Worm (Caenorhabditis elegans) whole organism, mixed stage, embryonic: ENCODE measurements around the gene srw-129.

Experiments
- bed-3 ChIP-seq: fragments of 200-800 bp; sonication (Bioruptor generic); optimal IDR thresholded peaks from 3 replicates; lab custom pipeline; 2018; ENCODE audit warnings: mild to moderate bottlenecking, missing genetic modification characterization, moderate library complexity, missing compliant biosample characterization
- blmp-1 ChIP-seq: fragments of 150-350 bp; optimal IDR thresholded peaks from 2 replicates; lab custom pipeline; 2014; ENCODE audit warnings: missing biosample characterization, missing genetic modification characterization
- ceh-39 ChIP-seq: fragments of 150-350 bp; optimal IDR thresholded peaks from 2 replicates; lab custom pipeline; 2014; ENCODE audit warnings: missing biosample characterization, missing genetic modification characterization
- ceh-43 ChIP-seq: fragments of 200-800 bp; sonication (Bioruptor generic); optimal IDR thresholded peaks from 2 replicates; lab custom pipeline; 2018; ENCODE audit warnings: mild to moderate bottlenecking, missing genetic modification characterization, moderate library complexity, missing compliant biosample characterization
- ceh-83 ChIP-seq: fragments of 200-800 bp; sonication (Bioruptor generic); optimal IDR thresholded peaks from 2 replicates; lab custom pipeline; 2018; ENCODE audit warnings: mild to moderate bottlenecking, missing genetic modification characterization, missing compliant biosample characterization
- ces-1 ChIP-seq: fragments of 150-350 bp; optimal IDR thresholded peaks from 2 replicates; lab custom pipeline; 2014; ENCODE audit warnings: missing biosample characterization, missing genetic modification reagents, missing genetic modification characterization
- cnd-1 ChIP-seq: fragments of 200-800 bp; sonication (Bioruptor generic); optimal IDR thresholded peaks from 2 replicates; lab custom pipeline; 2018; ENCODE audit warnings: mild to moderate bottlenecking, missing genetic modification characterization, missing compliant biosample characterization
- drap-1 ChIP-seq: fragments of 200-800 bp; sonication (Bioruptor generic); optimal IDR thresholded peaks from 3 replicates; lab custom pipeline; 2018; ENCODE audit warnings: mild to moderate bottlenecking, missing genetic modification characterization, missing compliant biosample characterization
- elt-1 ChIP-seq: sonication (generic microtip); optimal IDR thresholded peaks from 2 replicates; lab custom pipeline; 2017; ENCODE audit warnings: missing genetic modification characterization, mild to moderate bottlenecking, missing compliant biosample characterization, antibody characterized with exemption, moderate library complexity, borderline replicate concordance; ENCODE audit not compliant: insufficient read depth
- elt-3 ChIP-seq: fragments of 150-350 bp; optimal IDR thresholded peaks from 2 replicates; lab custom pipeline; 2014; ENCODE audit warnings: missing biosample characterization, missing genetic modification characterization
- flh-1 ChIP-seq: fragments of 200-800 bp; sonication (Bioruptor generic); optimal IDR thresholded peaks from 2 replicates; lab custom pipeline; 2018; ENCODE audit warnings: mild to moderate bottlenecking, missing genetic modification characterization, moderate library complexity, missing compliant biosample characterization
- ham-2 ChIP-seq: fragments of 200-800 bp; sonication (Bioruptor generic); optimal IDR thresholded peaks from 2 replicates; lab custom pipeline; 2018; ENCODE audit warnings: mild to moderate bottlenecking, missing genetic modification characterization, missing compliant biosample characterization
- hlh-1 ChIP-seq: fragments of 150-350 bp; optimal IDR thresholded peaks from 2 replicates; lab custom pipeline; 2014; ENCODE audit warnings: missing biosample characterization, missing genetic modification reagents, missing genetic modification characterization
- lin-13 ChIP-seq: fragments of 150-350 bp; optimal IDR thresholded peaks from 2 replicates; lab custom pipeline; 2014; ENCODE audit warnings: missing biosample characterization, missing genetic modification characterization
- lin-32 ChIP-seq: fragments of 200-800 bp; sonication (Bioruptor generic); optimal IDR thresholded peaks from 2 replicates; lab custom pipeline; 2018; ENCODE audit warnings: mild to moderate bottlenecking, missing genetic modification characterization, missing compliant biosample characterization
- lsy-2 ChIP-seq: fragments of 150-350 bp; optimal IDR thresholded peaks from 2 replicates; lab custom pipeline; 2014; ENCODE audit warnings: missing biosample characterization, missing genetic modification characterization
- mep-1 ChIP-seq: fragments of 150-350 bp; optimal IDR thresholded peaks from 2 replicates; lab custom pipeline; 2017; ENCODE audit warnings: missing biosample characterization, missing genetic modification reagents, missing genetic modification characterization, inconsistent platforms
- mls-2 ChIP-seq: sonication (generic microtip); optimal IDR thresholded peaks from 2 replicates; lab custom pipeline; 2016; ENCODE audit warnings: mild to moderate bottlenecking, missing genetic modification characterization, moderate library complexity, missing compliant biosample characterization
- nhr-12 ChIP-seq: fragments of 150-350 bp; optimal IDR thresholded peaks from 2 replicates; lab custom pipeline; 2014; ENCODE audit warnings: missing biosample characterization, missing genetic modification characterization
- nhr-2 ChIP-seq: fragments of 150-350 bp; optimal IDR thresholded peaks from 2 replicates; lab custom pipeline; 2014; ENCODE audit warnings: missing biosample characterization, missing genetic modification characterization
- nhr-237 ChIP-seq: fragments of 150-350 bp; optimal IDR thresholded peaks from 2 replicates; lab custom pipeline; 2014; ENCODE audit warnings: missing biosample characterization, missing genetic modification characterization
- nhr-28 ChIP-seq: fragments of 150-350 bp; optimal IDR thresholded peaks from 2 replicates; lab custom pipeline; 2014; ENCODE audit warnings: missing biosample characterization, missing genetic modification characterization
- nhr-76 ChIP-seq: sonication (generic microtip); optimal IDR thresholded peaks from 2 replicates; lab custom pipeline; 2017; ENCODE audit warnings: missing biosample characterization, missing genetic modification characterization
- pha-4 ChIP-seq: fragments of 150-350 bp; optimal IDR thresholded peaks from 2 replicates; lab custom pipeline; 2018; ENCODE audit warnings: missing biosample characterization, missing genetic modification reagents, missing genetic modification characterization
- sem-2 ChIP-seq: fragments of 200-800 bp; sonication (Bioruptor generic); optimal IDR thresholded peaks from 2 replicates; lab custom pipeline; 2018; ENCODE audit warnings: mild to moderate bottlenecking, missing genetic modification characterization, missing compliant biosample characterization
- snpc-4 ChIP-seq: fragments of 150-350 bp; optimal IDR thresholded peaks from 2 replicates; lab custom pipeline; 2014; ENCODE audit warnings: missing biosample characterization, missing genetic modification characterization
- tbx-8 ChIP-seq: fragments of 200-800 bp; sonication (Bioruptor generic); optimal IDR thresholded peaks from 2 replicates; lab custom pipeline; 2018; ENCODE audit warnings: mild to moderate bottlenecking, missing genetic modification characterization, moderate library complexity, missing compliant biosample characterization
- unc-120 ChIP-seq: sonication (generic microtip); optimal IDR thresholded peaks from 2 replicates; lab custom pipeline; 2017; ENCODE audit warnings: missing genetic modification characterization, missing compliant biosample characterization; ENCODE audit not compliant: poor library complexity, severe bottlenecking
- unc-39 ChIP-seq: fragments of 150-350 bp; optimal IDR thresholded peaks from 2 replicates; lab custom pipeline; 2014; ENCODE audit warnings: missing biosample characterization, missing genetic modification characterization
- unc-62 ChIP-seq: fragments of 150-350 bp; optimal IDR thresholded peaks from 2 replicates; lab custom pipeline; 2014; ENCODE audit warnings: missing biosample characterization, missing genetic modification reagents, missing genetic modification characterization
- zip-8 ChIP-seq: fragments of 150-350 bp; optimal IDR thresholded peaks from 2 replicates; lab custom pipeline; 2014; ENCODE audit warnings: missing biosample characterization, missing genetic modification characterization

The srw-129 gene

ce11 chrV:2971307-2971999 is at the start of gene srw-129:
Gene srw-129 (plus strand): TSS chrV:2971949.
- TF ChIP-seq ham-2 (GFP tag; lab: Kevin White, UChicago) (no peak), mls-2 (tag; lab: Kevin White, UChicago) (no peak), ceh-83 (GFP tag; lab: Kevin White, UChicago) (no peak), ceh-39 (tag; lab: Kevin White, UChicago) (no peak), flh-1 (no peak)

ce11 chrV:2922594-2922993 is 49.2 kb upstream of the srw-129 start, which contains the start of gene srh-38:
Gene srh-38 (minus strand): TSS chrV:2922694.
- TF ChIP-seq tbx-8 (GFP tag; lab: Kevin White, UChicago), result no peak
- no peak for TF ChIP-seq nhr-237 (tag; lab: Kevin White, UChicago)
- no peak for TF ChIP-seq bed-3 (GFP tag; lab: Kevin White, UChicago)
- no peak for TF ChIP-seq sem-2
- TF ChIP-seq ces-1 (GFP tag; lab: Kevin White, UChicago), result no peak
- no peak for TF ChIP-seq nhr-12
- TF ChIP-seq drap-1 (GFP tag; lab: Kevin White, UChicago), result no peak
- no peak for TF ChIP-seq unc-62
- TF ChIP-seq elt-3 (tag; lab: Kevin White, UChicago), result no peak
- TF ChIP-seq mep-1 (tag; lab: Kevin White, UChicago), result no peak

ce11 chrV:2927553-2927952 is 44.2 kb upstream of the srw-129 start, which contains the start of gene C31B8.12:
Gene C31B8.12 (minus strand): TSS chrV:2927653.
- TF ChIP-seq hlh-1 (no peak), ham-2 (GFP tag; lab: Kevin White, UChicago) (no peak), nhr-237 (tag; lab: Kevin White, UChicago) (no peak), bed-3 (GFP tag; lab: Kevin White, UChicago) (no peak), tbx-8 (GFP tag; lab: Kevin White, UChicago) (no peak), lsy-2 (no peak), ceh-39 (tag; lab: Kevin White, UChicago) (no peak), blmp-1 (tag; lab: Kevin White, UChicago) (no peak), cnd-1 (no peak), unc-62 (no peak), mep-1 (tag; lab: Kevin White, UChicago) (no peak), zip-8 (tag; lab: Kevin White, UChicago) (no peak), snpc-4 (tag; lab: Kevin White, UChicago) (no peak), nhr-2 (tag; lab: Kevin White, UChicago) (no peak), lin-13 (tag; lab: Kevin White, UChicago) (no peak), flh-1 (no peak), lin-32 (GFP tag; lab: Kevin White, UChicago) (no peak)

- no peak for TF ChIP-seq sem-2
- no peak for TF ChIP-seq elt-1 (tag; lab: Kevin White, UChicago)
- no peak for TF ChIP-seq unc-62
- TF ChIP-seq flh-1, result no peak
- no peak for TF ChIP-seq ceh-83 (GFP tag; lab: Kevin White, UChicago)
- TF ChIP-seq zip-8 (tag; lab: Kevin White, UChicago), result no peak
- TF ChIP-seq ceh-43 (GFP tag; lab: Kevin White, UChicago), result no peak
- no peak for TF ChIP-seq unc-39
- no peak for TF ChIP-seq nhr-2 (tag; lab: Kevin White, UChicago)
- TF ChIP-seq hlh-1, result no peak
- TF ChIP-seq drap-1 (GFP tag; lab: Kevin White, UChicago), result no peak
- no peak for TF ChIP-seq tbx-8 (GFP tag; lab: Kevin White, UChicago)
- no peak for TF ChIP-seq bed-3 (GFP tag; lab: Kevin White, UChicago)
- TF ChIP-seq pha-4 (tag; lab: Kevin White, UChicago), result no peak
- no peak for TF ChIP-seq nhr-28 (tag; lab: Kevin White, UChicago)
- no peak for TF ChIP-seq lin-32 (GFP tag; lab: Kevin White, UChicago)
- no peak for TF ChIP-seq nhr-76 (tag; lab: Kevin White, UChicago)
These were observed 42.0 kb upstream of the srw-129 start, which contains the start of gene C31B8.16 for ce11 chrV:2929753-2930152. Gene C31B8.16 (plus strand): TSS chrV:2930053.

ce11 chrV:2931252-2931651 is 40.5 kb upstream of the srw-129 start, which contains the start of gene C31B8.1:
Gene C31B8.1 (plus strand): TSS chrV:2931552.
- TF ChIP-seq unc-120 (no peak), ces-1 (GFP tag; lab: Kevin White, UChicago) (no peak), nhr-2 (tag; lab: Kevin White, UChicago) (no peak), lsy-2 (no peak), flh-1 (no peak), pha-4 (tag; lab: Kevin White, UChicago) (no peak), blmp-1 (tag; lab: Kevin White, UChicago) (no peak), ceh-83 (GFP tag; lab: Kevin White, UChicago) (no peak), elt-1 (tag; lab: Kevin White, UChicago) (no peak)
